Worm (Caenorhabditis elegans) whole organism, L1 larva: ENCODE measurements around the gene add-1.

Experiments
- aly-2 ChIP-seq: fragments of 150-350 bp; optimal IDR thresholded peaks from 2 replicates; lab custom pipeline; 2014; ENCODE audit warnings: missing biosample characterization, missing genetic modification characterization
- ama-1 ChIP-seq: fragments of 150-350 bp; optimal IDR thresholded peaks from 2 replicates; lab custom pipeline; 2014
- ceh-82 ChIP-seq, 3 experiments: fragments of 150-350 bp in 1 of 3; sonication (generic microtip) in 2 of 3; optimal IDR thresholded peaks; 2 replicates each; lab custom pipeline; 2014 to 2017; ENCODE audit warnings: missing biosample characterization in 3 of 3, missing genetic modification characterization in 3 of 3
- isw-1 ChIP-seq: fragments of 200-800 bp; sonication (Bioruptor generic); IDR thresholded peaks from 2 replicates; pipeline ENCODE4 v1.3.6; 2022; ENCODE audit warnings: missing genetic modification characterization, missing compliant biosample characterization
- lin-39 ChIP-seq: fragments of 150-350 bp; optimal IDR thresholded peaks from 2 replicates; lab custom pipeline; 2014; ENCODE audit warnings: missing biosample characterization, missing genetic modification reagents, missing genetic modification characterization
- nhr-11 ChIP-seq: fragments of 150-350 bp; optimal IDR thresholded peaks from 2 replicates; lab custom pipeline; 2014; ENCODE audit warnings: missing biosample characterization, missing genetic modification characterization
- nhr-237 ChIP-seq: fragments of 150-350 bp; optimal IDR thresholded peaks from 2 replicates; lab custom pipeline; 2014; ENCODE audit warnings: missing biosample characterization, missing genetic modification characterization
- nhr-84 ChIP-seq: sonication (generic microtip); optimal IDR thresholded peaks from 2 replicates; lab custom pipeline; 2017; ENCODE audit warnings: missing biosample characterization, missing genetic modification characterization
- rnt-1 ChIP-seq: sonication (generic microtip); optimal IDR thresholded peaks from 2 replicates; lab custom pipeline; 2016; ENCODE audit warnings: mild to moderate bottlenecking, missing genetic modification characterization, moderate library complexity, missing compliant biosample characterization
- snpc-4 ChIP-seq: fragments of 150-350 bp; optimal IDR thresholded peaks from 2 replicates; lab custom pipeline; 2014; ENCODE audit warnings: missing biosample characterization, missing genetic modification characterization
- unc-62 ChIP-seq: fragments of 150-350 bp; optimal IDR thresholded peaks from 2 replicates; lab custom pipeline; 2014; ENCODE audit warnings: missing biosample characterization, missing genetic modification reagents, missing genetic modification characterization
- unc-98 ChIP-seq: fragments of 200-800 bp; sonication (Bioruptor generic); IDR thresholded peaks from 2 replicates; pipeline ENCODE4 v1.3.6; 2022; ENCODE audit warnings: missing genetic modification characterization, missing compliant biosample characterization
- vab-15 ChIP-seq: sonication (generic microtip); optimal IDR thresholded peaks from 2 replicates; lab custom pipeline; 2017; ENCODE audit warnings: missing genotype, mild to moderate bottlenecking, missing genetic modification characterization, missing compliant biosample characterization

DNA sequence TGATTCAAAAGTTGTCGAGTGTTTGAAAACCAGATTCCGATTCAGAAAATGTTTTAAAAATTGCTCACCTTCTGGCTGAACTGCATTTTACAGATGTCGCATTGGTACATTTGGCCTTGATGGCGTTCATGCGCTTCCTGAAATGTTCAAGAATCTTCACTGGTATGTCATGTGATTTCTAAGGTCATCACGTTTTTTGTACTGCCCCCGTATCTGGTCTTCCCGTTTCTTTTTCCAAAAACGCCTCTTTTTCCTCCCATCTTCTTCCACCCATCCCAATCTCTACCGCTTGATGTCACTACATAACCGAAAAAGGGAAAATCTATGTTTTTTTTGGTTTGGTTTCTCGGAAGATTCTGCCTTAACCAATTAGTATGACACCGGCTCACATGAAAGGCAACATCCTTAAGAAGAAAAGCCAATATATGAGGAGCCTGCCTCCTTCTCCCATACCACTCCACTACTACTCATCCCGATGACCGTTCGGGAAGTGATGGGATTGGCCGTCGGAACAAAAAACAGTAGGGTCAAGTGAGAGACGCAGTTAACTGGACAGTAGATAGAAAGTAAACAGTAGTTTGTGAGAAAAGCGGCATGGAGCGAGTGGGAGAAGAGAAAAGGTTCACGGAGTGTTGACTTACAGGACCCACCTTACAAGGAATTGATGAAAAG lies 50.0 kb downstream of the add-1 start:
- TF ChIP-seq ama-1, result no peak
- TF ChIP-seq lin-39, result no peak
- no peak for TF ChIP-seq nhr-237 (tag; lab: Kevin White, UChicago)
- no peak for TF ChIP-seq aly-2 (tag; lab: Kevin White, UChicago)
- no peak for TF ChIP-seq vab-15
- no peak for TF ChIP-seq nhr-84 (tag; lab: Kevin White, UChicago)
- TF ChIP-seq isw-1, result no peak
- no peak for TF ChIP-seq snpc-4 (tag; lab: Kevin White, UChicago)
- TF ChIP-seq rnt-1 (tag; lab: Kevin White, UChicago), result no peak
- TF ChIP-seq unc-98 (GFP tag; lab: Robert Waterston, UW), result no peak
- no peak for TF ChIP-seq ceh-82 (tag; optimal IDR thresholded peaks at IDR 0.05; lab: Kevin White, UChicago)
- no peak for TF ChIP-seq unc-62 (GFP tag; lab: Kevin White, UChicago)
- no peak for TF ChIP-seq nhr-11
